Worm (Caenorhabditis elegans) whole organism, early embryonic: Measurements from ENCODE around the gene C27F2.10.
A peak's percentile ranks its signal among the peaks of the same experiment; 100 is the strongest.

Experiments used
- B0310.2 ChIP-seq: sonication (generic microtip); optimal IDR thresholded peaks from 2 replicates; lab custom pipeline; 2016; ENCODE audit warnings: mild to moderate bottlenecking, missing genetic modification characterization, missing compliant biosample characterization
- F13C5.2 ChIP-seq: sonication (generic microtip); optimal IDR thresholded peaks from 2 replicates; lab custom pipeline; 2017; ENCODE audit warnings: mild to moderate bottlenecking, missing genetic modification characterization, inconsistent platforms, missing compliant biosample characterization
- aly-1 ChIP-seq: sonication (generic microtip); optimal IDR thresholded peaks from 2 replicates; lab custom pipeline; 2016; ENCODE audit warnings: missing genetic modification characterization, missing compliant biosample characterization
- ama-1 ChIP-seq: fragments of 150-350 bp; optimal IDR thresholded peaks from 2 replicates; lab custom pipeline; 2014
- ceh-13 ChIP-seq: fragments of 200-800 bp; sonication (Bioruptor generic); optimal IDR thresholded peaks from 2 replicates; lab custom pipeline; 2018; ENCODE audit warnings: mild to moderate bottlenecking, missing genetic modification characterization, missing compliant biosample characterization
- ceh-36 ChIP-seq: sonication (generic microtip); optimal IDR thresholded peaks from 2 replicates; lab custom pipeline; 2016; ENCODE audit warnings: missing genetic modification characterization, inconsistent platforms, missing compliant biosample characterization
- ets-7 ChIP-seq: sonication (generic microtip); optimal IDR thresholded peaks from 2 replicates; lab custom pipeline; 2016; ENCODE audit warnings: missing genotype, missing genetic modification characterization, missing compliant biosample characterization
- flt-1 ChIP-seq: fragments of 200-800 bp; sonication (Bioruptor generic); IDR thresholded peaks from 2 replicates; pipeline ENCODE4 v1.3.6; 2022; ENCODE audit warnings: missing genetic modification characterization, missing compliant biosample characterization
- hmbx-1 ChIP-seq: sonication (generic microtip); optimal IDR thresholded peaks from 2 replicates; lab custom pipeline; 2016; ENCODE audit warnings: mild to moderate bottlenecking, missing genetic modification characterization, missing compliant biosample characterization
- hmg-4 ChIP-seq: fragments of 200-800 bp; sonication (Bioruptor generic); optimal IDR thresholded peaks from 2 replicates; lab custom pipeline; 2018; ENCODE audit warnings: mild to moderate bottlenecking, missing genetic modification characterization, missing compliant biosample characterization
- hnd-1 ChIP-seq: sonication (generic microtip); optimal IDR thresholded peaks from 2 replicates; lab custom pipeline; 2016; ENCODE audit warnings: missing genetic modification characterization, missing compliant biosample characterization
- pes-1 ChIP-seq: fragments of 200-800 bp; sonication (Bioruptor generic); IDR thresholded peaks from 2 replicates; pipeline ENCODE4 v1.3.6; 2022; ENCODE audit warnings: missing genetic modification reagents, missing genetic modification characterization, missing compliant biosample characterization
- scrt-1 ChIP-seq: fragments of 200-800 bp; sonication (Bioruptor generic); IDR thresholded peaks from 2 replicates; pipeline ENCODE4 v1.3.6; 2022; ENCODE audit warnings: missing genetic modification characterization, missing compliant biosample characterization
- sea-1 ChIP-seq: fragments of 200-800 bp; sonication (Bioruptor generic); conservative IDR thresholded peaks from 2 replicates; pipeline ENCODE4 v1.3.6; 2022; ENCODE audit warnings: missing genetic modification characterization, missing compliant biosample characterization
- tbx-11 ChIP-seq: fragments of 200-800 bp; sonication (Bioruptor generic); IDR thresholded peaks from 2 replicates; pipeline ENCODE4 v1.3.6; 2022; ENCODE audit warnings: missing genetic modification characterization, missing compliant biosample characterization
- tbx-37 ChIP-seq: fragments of 200-800 bp; sonication (Bioruptor generic); conservative IDR thresholded peaks from 2 replicates; pipeline ENCODE4 v1.3.6; 2022; ENCODE audit warnings: missing genetic modification reagents, missing genetic modification characterization, missing compliant biosample characterization
- tra-4 ChIP-seq: sonication (generic microtip); optimal IDR thresholded peaks from 2 replicates; lab custom pipeline; 2017; ENCODE audit warnings: missing genetic modification characterization, missing compliant biosample characterization

Gene C27F2.10

DNA sequence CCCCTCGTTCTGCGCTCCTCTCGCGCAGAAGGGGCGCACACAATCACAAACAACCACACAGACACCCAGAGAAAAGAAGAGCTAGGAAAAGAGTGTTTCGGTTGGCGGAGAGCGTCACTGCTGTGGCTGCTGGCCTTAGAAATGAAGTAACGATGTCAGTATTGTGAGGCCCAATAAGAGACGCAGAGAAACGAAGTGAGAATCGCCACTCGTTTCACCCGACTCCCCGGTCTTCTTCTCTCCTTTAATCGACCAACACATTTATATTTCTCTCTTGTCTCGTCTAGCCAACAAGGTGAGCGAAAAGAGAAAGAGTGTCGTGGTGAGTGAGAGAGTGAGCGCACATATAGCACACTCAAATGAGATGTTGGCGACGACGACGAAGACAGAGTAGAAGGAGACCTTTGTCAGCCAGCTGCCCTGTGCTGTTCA is 27.2 kb upstream of the C27F2.10 start:
- TF ChIP-seq pes-1 (GFP tag; lab: Robert Waterston, UW) = peak; percentile 48; the same call in 1 of the 2 replicates
- TF ChIP-seq flt-1 (GFP tag; lab: Robert Waterston, UW) = no peak
- TF ChIP-seq ets-7 (tag; lab: Kevin White, UChicago) = no peak
- TF ChIP-seq tra-4 (tag; lab: Kevin White, UChicago) = no peak
- no peak for TF ChIP-seq ceh-13 (GFP tag; lab: Kevin White, UChicago)
- no peak for TF ChIP-seq ama-1
- 0 out of 2 replicates have a peak, but pooled peaks have one; percentile 3 for TF ChIP-seq tbx-11 (GFP tag; lab: Robert Waterston, UW)
- TF ChIP-seq ceh-36 (tag; lab: Kevin White, UChicago) = no peak
- no peak for TF ChIP-seq tbx-37 (GFP tag; lab: Robert Waterston, UW)
- no peak for TF ChIP-seq hmbx-1 (tag; lab: Kevin White, UChicago)
- TF ChIP-seq scrt-1 (GFP tag; lab: Robert Waterston, UW) = peak; percentile 14; the same call in 1 of the 2 replicates
- TF ChIP-seq F13C5.2 (tag; lab: Kevin White, UChicago) = peak; percentile 74
- TF ChIP-seq aly-1 (tag; lab: Kevin White, UChicago) = peak; percentile 64
- no peak for TF ChIP-seq B0310.2 (tag; lab: Kevin White, UChicago)
- TF ChIP-seq hmg-4 (GFP tag; lab: Kevin White, UChicago) = peak; percentile 88
- 0 out of 2 replicates have a peak, but pooled peaks have one; percentile 39 for TF ChIP-seq sea-1 (GFP tag; lab: Robert Waterston, UW)
- no peak for TF ChIP-seq hnd-1 (tag; lab: Kevin White, UChicago)

- TF ChIP-seq B0310.2 (tag; lab: Kevin White, UChicago) (no peak), ets-7 (tag; lab: Kevin White, UChicago) (no peak), tbx-11 (GFP tag; lab: Robert Waterston, UW) (no peak), flt-1 (GFP tag; lab: Robert Waterston, UW) (no peak), F13C5.2 (tag; lab: Kevin White, UChicago) (no peak), scrt-1 (GFP tag; lab: Robert Waterston, UW) (no peak), pes-1 (GFP tag; lab: Robert Waterston, UW) (no peak), hnd-1 (tag; lab: Kevin White, UChicago) (no peak), ama-1 (no peak), tbx-37 (GFP tag; lab: Robert Waterston, UW) (no peak), hmg-4 (GFP tag; lab: Kevin White, UChicago) (no peak), ceh-36 (tag; lab: Kevin White, UChicago) (no peak), hmbx-1 (tag; lab: Kevin White, UChicago) (no peak)
Observed at ce11 chrIII:5012460-5012859, 25.8 kb upstream of the C27F2.10 start.

DNA sequence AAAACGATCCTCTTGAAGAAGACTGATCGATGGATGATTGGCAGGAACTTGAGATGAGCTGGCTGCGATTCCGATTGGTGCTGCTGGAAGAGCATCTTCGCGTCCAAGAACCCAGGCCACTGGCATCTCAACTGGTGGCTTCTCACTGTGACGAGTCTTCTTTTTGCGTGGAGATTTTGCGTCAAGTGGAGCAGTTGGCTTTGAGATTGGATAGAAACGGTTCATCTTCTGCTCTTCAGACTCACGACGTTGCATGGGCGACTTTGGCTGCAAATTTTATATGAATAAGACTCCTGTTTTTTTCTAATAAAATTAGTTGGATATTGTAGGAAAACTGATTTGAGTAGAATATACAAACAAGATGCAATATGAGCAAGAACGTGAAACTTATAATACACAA is 24.0 kb upstream of the C27F2.10 start:
- no peak for TF ChIP-seq tra-4 (tag; lab: Kevin White, UChicago)
- no peak for TF ChIP-seq tbx-37 (GFP tag; lab: Robert Waterston, UW)
- no peak for TF ChIP-seq scrt-1 (GFP tag; lab: Robert Waterston, UW)
- no peak for TF ChIP-seq aly-1 (tag; lab: Kevin White, UChicago)
- TF ChIP-seq F13C5.2 (tag; lab: Kevin White, UChicago) = no peak
- no peak for TF ChIP-seq hmbx-1 (tag; lab: Kevin White, UChicago)
- no peak for TF ChIP-seq hmg-4 (GFP tag; lab: Kevin White, UChicago)
- TF ChIP-seq ceh-13 (GFP tag; lab: Kevin White, UChicago) = no peak
- TF ChIP-seq pes-1 (GFP tag; lab: Robert Waterston, UW) = no peak
- TF ChIP-seq flt-1 (GFP tag; lab: Robert Waterston, UW) = no peak
- TF ChIP-seq ama-1 = no peak
- no peak for TF ChIP-seq B0310.2 (tag; lab: Kevin White, UChicago)
- no peak for TF ChIP-seq ceh-36 (tag; lab: Kevin White, UChicago)
- no peak for TF ChIP-seq hnd-1 (tag; lab: Kevin White, UChicago)

DNA sequence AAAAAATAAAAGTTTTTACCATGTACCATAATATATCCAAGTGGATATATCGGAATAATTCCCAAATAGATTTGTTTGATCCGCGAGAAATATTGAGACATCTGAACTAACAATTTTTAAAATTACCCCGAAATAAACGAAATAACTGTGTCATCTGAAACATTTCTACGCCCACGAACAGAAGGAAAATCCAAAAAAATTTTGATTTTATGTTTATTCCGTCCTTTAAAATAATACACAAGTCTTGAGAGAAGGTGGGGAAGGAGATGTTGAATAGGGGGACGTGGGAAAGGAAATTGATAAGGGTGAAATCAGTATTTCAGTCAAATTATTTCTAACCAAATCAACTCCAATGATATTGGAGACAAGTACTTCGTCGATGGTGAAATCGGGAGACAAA is 22.0 kb upstream of the C27F2.10 start, which contains the start of gene R144.11:
Gene R144.11, minus strand, starts transcription at position 101 of the 400 bp plus-strand sequence.
- TF ChIP-seq B0310.2 (tag; lab: Kevin White, UChicago) (no peak), ets-7 (tag; lab: Kevin White, UChicago) (no peak), F13C5.2 (tag; lab: Kevin White, UChicago) (no peak), sea-1 (GFP tag; lab: Robert Waterston, UW) (no peak), hmg-4 (GFP tag; lab: Kevin White, UChicago) (no peak)

DNA sequence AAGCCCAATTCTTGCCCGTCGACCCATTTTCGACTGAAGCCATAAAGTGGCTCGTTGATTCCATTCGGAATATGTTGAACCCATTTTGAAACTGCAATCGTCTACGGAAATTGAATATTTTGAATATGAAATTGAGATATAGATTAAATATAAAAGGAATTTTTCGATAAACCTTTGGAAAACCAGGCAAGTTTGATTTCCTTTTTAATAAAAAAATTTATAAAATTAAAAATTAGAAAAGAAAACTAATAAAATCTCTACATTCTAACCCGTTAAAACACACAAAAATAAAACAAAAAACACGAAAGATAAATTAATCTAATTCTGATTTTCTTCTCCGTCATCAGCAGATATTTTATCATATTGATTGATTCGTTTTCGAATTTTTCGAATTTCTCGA is 20.2 kb upstream of the C27F2.10 start, which contains the start of gene R144.12:
Gene R144.12, minus strand, starts transcription at position 101 of the 400 bp plus-strand sequence.
- TF ChIP-seq ceh-36 (tag; lab: Kevin White, UChicago) (no peak), tbx-11 (GFP tag; lab: Robert Waterston, UW) (no peak), pes-1 (GFP tag; lab: Robert Waterston, UW) (no peak), flt-1 (GFP tag; lab: Robert Waterston, UW) (no peak), ama-1 (no peak), tbx-37 (GFP tag; lab: Robert Waterston, UW) (no peak), aly-1 (tag; lab: Kevin White, UChicago) (no peak)

- TF ChIP-seq hnd-1 (tag; lab: Kevin White, UChicago) (no peak), sea-1 (GFP tag; lab: Robert Waterston, UW) (no peak), ceh-36 (tag; lab: Kevin White, UChicago) (no peak), tbx-11 (GFP tag; lab: Robert Waterston, UW) (no peak), aly-1 (tag; lab: Kevin White, UChicago) (no peak), pes-1 (GFP tag; lab: Robert Waterston, UW) (no peak), scrt-1 (GFP tag; lab: Robert Waterston, UW) (no peak), ama-1 (no peak), ets-7 (tag; lab: Kevin White, UChicago) (no peak), flt-1 (GFP tag; lab: Robert Waterston, UW) (no peak), B0310.2 (tag; lab: Kevin White, UChicago) (no peak)
Observed at ce11 chrIII:5004621-5005020, 17.9 kb upstream of the C27F2.10 start, which contains the start of gene R144.6. Gene R144.6, minus strand, starts transcription at chrIII:5004721.

DNA sequence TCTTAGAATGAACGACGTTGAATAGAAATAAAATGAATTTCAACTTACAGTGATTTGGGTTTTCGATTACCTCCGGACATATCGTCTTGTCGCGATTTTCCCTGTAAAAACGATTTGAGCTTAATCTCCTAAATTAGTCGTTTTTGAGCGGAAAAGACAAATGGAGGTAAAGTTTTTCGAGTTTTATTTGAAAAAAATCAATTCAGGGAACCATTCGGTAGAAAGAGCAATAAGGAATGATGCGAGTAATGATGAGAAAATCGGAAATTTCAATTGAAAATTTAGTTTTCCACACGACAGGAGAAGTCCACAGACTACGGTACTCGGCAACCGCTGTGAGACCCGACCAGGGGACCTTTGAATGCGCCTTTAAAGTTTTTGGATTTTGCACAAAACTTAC is 15.5 kb upstream of the C27F2.10 start, which contains the start of gene R144.10:
Gene R144.10, minus strand, starts transcription at position 101 of the 400 bp plus-strand sequence.
- TF ChIP-seq scrt-1 (GFP tag; lab: Robert Waterston, UW) = no peak
- no peak for TF ChIP-seq tra-4 (tag; lab: Kevin White, UChicago)
- TF ChIP-seq hmbx-1 (tag; lab: Kevin White, UChicago) = no peak
